Worm (Caenorhabditis elegans) whole organism, early embryonic: ENCODE data around the gene nprl-3.
A peak's percentile ranks its signal among the peaks of the same experiment; 100 is the strongest.

Experiments used
- B0310.2 ChIP-seq: sonication (generic microtip); optimal IDR thresholded peaks from 2 replicates; lab custom pipeline; 2016; ENCODE audit warnings: mild to moderate bottlenecking, missing genetic modification characterization, missing compliant biosample characterization
- F13C5.2 ChIP-seq: sonication (generic microtip); optimal IDR thresholded peaks from 2 replicates; lab custom pipeline; 2017; ENCODE audit warnings: mild to moderate bottlenecking, missing genetic modification characterization, inconsistent platforms, missing compliant biosample characterization
- aly-1 ChIP-seq: sonication (generic microtip); optimal IDR thresholded peaks from 2 replicates; lab custom pipeline; 2016; ENCODE audit warnings: missing genetic modification characterization, missing compliant biosample characterization
- ama-1 ChIP-seq: fragments of 150-350 bp; optimal IDR thresholded peaks from 2 replicates; lab custom pipeline; 2014
- ceh-13 ChIP-seq: fragments of 200-800 bp; sonication (Bioruptor generic); optimal IDR thresholded peaks from 2 replicates; lab custom pipeline; 2018; ENCODE audit warnings: mild to moderate bottlenecking, missing genetic modification characterization, missing compliant biosample characterization
- ceh-36 ChIP-seq: sonication (generic microtip); optimal IDR thresholded peaks from 2 replicates; lab custom pipeline; 2016; ENCODE audit warnings: missing genetic modification characterization, inconsistent platforms, missing compliant biosample characterization
- ets-7 ChIP-seq: sonication (generic microtip); optimal IDR thresholded peaks from 2 replicates; lab custom pipeline; 2016; ENCODE audit warnings: missing genotype, missing genetic modification characterization, missing compliant biosample characterization
- flt-1 ChIP-seq: fragments of 200-800 bp; sonication (Bioruptor generic); IDR thresholded peaks from 2 replicates; pipeline ENCODE4 v1.3.6; 2022; ENCODE audit warnings: missing genetic modification characterization, missing compliant biosample characterization
- hmbx-1 ChIP-seq: sonication (generic microtip); optimal IDR thresholded peaks from 2 replicates; lab custom pipeline; 2016; ENCODE audit warnings: mild to moderate bottlenecking, missing genetic modification characterization, missing compliant biosample characterization
- hmg-4 ChIP-seq: fragments of 200-800 bp; sonication (Bioruptor generic); optimal IDR thresholded peaks from 2 replicates; lab custom pipeline; 2018; ENCODE audit warnings: mild to moderate bottlenecking, missing genetic modification characterization, missing compliant biosample characterization
- hnd-1 ChIP-seq: sonication (generic microtip); optimal IDR thresholded peaks from 2 replicates; lab custom pipeline; 2016; ENCODE audit warnings: missing genetic modification characterization, missing compliant biosample characterization
- pes-1 ChIP-seq: fragments of 200-800 bp; sonication (Bioruptor generic); IDR thresholded peaks from 2 replicates; pipeline ENCODE4 v1.3.6; 2022; ENCODE audit warnings: missing genetic modification reagents, missing genetic modification characterization, missing compliant biosample characterization
- scrt-1 ChIP-seq: fragments of 200-800 bp; sonication (Bioruptor generic); IDR thresholded peaks from 2 replicates; pipeline ENCODE4 v1.3.6; 2022; ENCODE audit warnings: missing genetic modification characterization, missing compliant biosample characterization
- sea-1 ChIP-seq: fragments of 200-800 bp; sonication (Bioruptor generic); conservative IDR thresholded peaks from 2 replicates; pipeline ENCODE4 v1.3.6; 2022; ENCODE audit warnings: missing genetic modification characterization, missing compliant biosample characterization
- tbx-11 ChIP-seq: fragments of 200-800 bp; sonication (Bioruptor generic); IDR thresholded peaks from 2 replicates; pipeline ENCODE4 v1.3.6; 2022; ENCODE audit warnings: missing genetic modification characterization, missing compliant biosample characterization
- tbx-37 ChIP-seq: fragments of 200-800 bp; sonication (Bioruptor generic); conservative IDR thresholded peaks from 2 replicates; pipeline ENCODE4 v1.3.6; 2022; ENCODE audit warnings: missing genetic modification reagents, missing genetic modification characterization, missing compliant biosample characterization
- tra-4 ChIP-seq: sonication (generic microtip); optimal IDR thresholded peaks from 2 replicates; lab custom pipeline; 2017; ENCODE audit warnings: missing genetic modification characterization, missing compliant biosample characterization

The nprl-3 gene

DNA sequence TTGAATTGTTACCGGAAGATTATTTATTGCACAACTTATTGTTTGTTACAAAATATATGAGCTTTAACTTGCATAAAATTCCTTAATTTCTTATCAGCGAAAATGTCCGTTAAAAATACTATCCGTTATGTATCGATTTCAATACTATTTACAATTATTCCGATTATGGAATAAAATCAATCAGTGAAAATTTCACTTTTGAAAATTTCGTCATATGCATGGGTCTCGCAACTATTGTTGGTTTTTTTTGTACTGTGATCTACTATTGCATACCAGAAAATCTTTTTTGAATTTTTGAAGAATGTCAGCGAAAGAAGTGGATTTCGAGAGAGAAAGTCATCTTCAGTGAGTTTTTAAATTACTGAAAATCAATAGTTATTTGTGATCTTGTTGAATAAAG lies at the start of gene nprl-3:
Gene nprl-3 (plus strand): TSS at position 301 of the 400 bp plus-strand sequence.
- TF ChIP-seq hmg-4 (GFP tag; lab: Kevin White, UChicago) (no peak), pes-1 (no peak), tra-4 (no peak), flt-1 (no peak), ama-1 (lab: Kevin White, UChicago) (no peak), ets-7 (tag; lab: Kevin White, UChicago) (no peak), tbx-37 (GFP tag; lab: Robert Waterston, UW) (no peak), sea-1 (GFP tag; lab: Robert Waterston, UW) (no peak), hnd-1 (tag; lab: Kevin White, UChicago) (no peak), scrt-1 (GFP tag; lab: Robert Waterston, UW) (no peak), tbx-11 (GFP tag; lab: Robert Waterston, UW) (no peak), ceh-13 (GFP tag; lab: Kevin White, UChicago) (no peak), hmbx-1 (tag; lab: Kevin White, UChicago) (no peak), aly-1 (tag; lab: Kevin White, UChicago) (no peak), B0310.2 (tag; lab: Kevin White, UChicago) (no peak), ceh-36 (tag; lab: Kevin White, UChicago) (no peak), F13C5.2 (tag; lab: Kevin White, UChicago) (no peak)

DNA sequence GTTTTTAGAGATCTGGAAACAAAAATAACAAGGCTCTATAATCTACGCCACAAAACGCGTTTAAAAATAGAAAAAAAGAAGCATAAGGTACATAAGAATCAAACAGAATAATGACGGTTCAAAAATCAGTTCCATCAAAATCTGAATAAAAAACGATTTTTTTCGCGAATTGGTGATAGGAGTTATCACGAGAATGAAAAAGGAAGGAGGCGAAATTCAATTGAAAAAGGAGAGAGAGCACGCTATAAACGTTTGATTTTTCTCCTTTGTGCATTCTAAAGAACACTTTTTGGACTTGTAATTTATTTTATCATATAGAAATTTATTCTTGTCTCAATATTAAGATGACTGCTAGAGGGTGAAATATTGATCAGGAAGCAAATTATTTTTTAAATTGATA lies 45.9 kb upstream of the nprl-3 start:
- TF ChIP-seq B0310.2 (tag; lab: Kevin White, UChicago) (no peak), ceh-36 (tag; lab: Kevin White, UChicago) (no peak), tra-4 (no peak), ets-7 (tag; lab: Kevin White, UChicago) (no peak), hnd-1 (tag; lab: Kevin White, UChicago) (no peak), pes-1 (no peak), aly-1 (tag; lab: Kevin White, UChicago) (no peak), sea-1 (GFP tag; lab: Robert Waterston, UW) (no peak), scrt-1 (GFP tag; lab: Robert Waterston, UW) (no peak), tbx-11 (GFP tag; lab: Robert Waterston, UW) (no peak), hmg-4 (GFP tag; lab: Kevin White, UChicago) (no peak), ceh-13 (GFP tag; lab: Kevin White, UChicago) (no peak), hmbx-1 (tag; lab: Kevin White, UChicago) (no peak), flt-1 (no peak), tbx-37 (GFP tag; lab: Robert Waterston, UW) (no peak), F13C5.2 (tag; lab: Kevin White, UChicago) (no peak), ama-1 (lab: Kevin White, UChicago) (no peak)

DNA sequence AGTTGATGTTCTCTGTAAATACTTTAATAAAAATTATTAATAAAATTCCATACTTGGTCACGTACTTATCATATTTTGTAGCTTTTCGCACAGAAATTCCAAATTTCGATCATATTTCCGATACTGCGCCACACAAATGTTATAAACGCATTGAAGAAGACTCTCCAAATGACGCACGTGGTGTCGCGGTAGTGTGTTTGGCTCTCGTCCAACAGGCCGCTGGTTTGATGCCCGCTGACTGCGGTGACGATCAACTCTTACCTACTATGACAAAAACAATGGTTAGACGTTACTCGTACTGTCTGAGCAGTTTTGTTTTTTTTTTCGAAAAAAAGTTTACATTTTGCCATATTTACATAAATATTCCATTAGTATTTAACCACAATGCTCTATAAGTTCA lies 44.4 kb upstream of the nprl-3 start:
- no peak for TF ChIP-seq hmg-4 (GFP tag; lab: Kevin White, UChicago)
- peak; percentile 97 for TF ChIP-seq B0310.2 (tag; lab: Kevin White, UChicago)
- TF ChIP-seq pes-1: peak; percentile 97
- peak; percentile 99 for TF ChIP-seq flt-1
- TF ChIP-seq ama-1 (lab: Kevin White, UChicago): no peak
- TF ChIP-seq aly-1 (tag; lab: Kevin White, UChicago): peak; percentile 91
- TF ChIP-seq tbx-11 (GFP tag; lab: Robert Waterston, UW): peak; percentile 96
- TF ChIP-seq hnd-1 (tag; lab: Kevin White, UChicago): peak; percentile 93
- TF ChIP-seq hmbx-1 (tag; lab: Kevin White, UChicago): peak; percentile 92
- TF ChIP-seq ets-7 (tag; lab: Kevin White, UChicago): peak; percentile 81
- TF ChIP-seq ceh-13 (GFP tag; lab: Kevin White, UChicago): peak; percentile 97
- TF ChIP-seq scrt-1 (GFP tag; lab: Robert Waterston, UW): peak; percentile 96; the same call in 1 of the 2 replicates
- TF ChIP-seq tra-4: peak; percentile 91
- peak; percentile 95 for TF ChIP-seq tbx-37 (GFP tag; lab: Robert Waterston, UW)
- peak; percentile 97 for TF ChIP-seq ceh-36 (tag; lab: Kevin White, UChicago)
- TF ChIP-seq sea-1 (GFP tag; lab: Robert Waterston, UW): peak; percentile 95
- TF ChIP-seq F13C5.2 (tag; lab: Kevin White, UChicago): peak; percentile 98

DNA sequence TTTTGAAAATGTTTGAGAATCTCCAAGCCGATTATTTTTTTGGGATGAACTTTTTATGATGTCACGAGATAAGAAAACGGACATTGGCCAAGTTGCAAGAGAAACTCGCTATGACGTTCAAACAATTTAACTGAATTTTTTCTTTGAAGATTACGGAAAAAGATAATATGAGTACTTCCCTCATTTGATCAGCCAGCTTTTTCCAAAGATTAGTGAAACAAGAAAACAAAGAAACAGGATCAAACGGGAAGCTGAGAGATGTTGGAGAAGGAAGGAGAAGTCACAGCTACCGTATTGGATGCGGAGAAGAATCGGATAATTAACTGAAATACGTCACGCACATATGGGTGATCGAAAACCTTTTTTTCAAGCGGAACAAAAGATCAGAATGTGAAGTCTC lies 43.1 kb upstream of the nprl-3 start:
- TF ChIP-seq aly-1 (tag; lab: Kevin White, UChicago): no peak
- no peak for TF ChIP-seq B0310.2 (tag; lab: Kevin White, UChicago)
- no peak for TF ChIP-seq pes-1
- TF ChIP-seq hmg-4 (GFP tag; lab: Kevin White, UChicago): no peak
- no peak for TF ChIP-seq sea-1 (GFP tag; lab: Robert Waterston, UW)
- TF ChIP-seq tbx-11 (GFP tag; lab: Robert Waterston, UW): no peak
- no peak for TF ChIP-seq tbx-37 (GFP tag; lab: Robert Waterston, UW)
- no peak for TF ChIP-seq ceh-36 (tag; lab: Kevin White, UChicago)
- no peak for TF ChIP-seq ama-1 (lab: Kevin White, UChicago)
- no peak for TF ChIP-seq flt-1
- TF ChIP-seq ceh-13 (GFP tag; lab: Kevin White, UChicago): no peak
- TF ChIP-seq ets-7 (tag; lab: Kevin White, UChicago): no peak
- no peak for TF ChIP-seq scrt-1 (GFP tag; lab: Robert Waterston, UW)
- no peak for TF ChIP-seq hnd-1 (tag; lab: Kevin White, UChicago)
- no peak for TF ChIP-seq F13C5.2 (tag; lab: Kevin White, UChicago)
- TF ChIP-seq tra-4: no peak
- TF ChIP-seq hmbx-1 (tag; lab: Kevin White, UChicago): no peak

DNA sequence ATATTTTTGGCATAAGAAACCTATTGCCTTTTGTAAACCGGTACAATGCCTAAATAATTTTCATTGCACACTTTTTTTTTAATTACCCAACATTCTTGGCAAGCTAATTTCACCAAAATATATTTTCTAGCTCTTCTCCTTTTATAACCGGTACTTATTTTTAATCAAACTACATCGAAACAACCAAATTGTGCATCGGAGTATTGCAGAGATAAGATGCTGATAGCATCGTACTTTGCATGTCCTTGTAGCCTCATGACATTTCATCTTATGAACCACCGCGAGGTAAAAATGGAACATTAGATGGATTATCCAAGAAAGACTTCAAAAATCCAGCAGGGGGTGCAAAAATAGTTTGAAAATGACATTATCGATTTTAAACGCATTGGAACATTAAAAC lies 42.1 kb upstream of the nprl-3 start:
- TF ChIP-seq ceh-13 (GFP tag; lab: Kevin White, UChicago) (no peak), hmbx-1 (tag; lab: Kevin White, UChicago) (no peak), aly-1 (tag; lab: Kevin White, UChicago) (no peak), ceh-36 (tag; lab: Kevin White, UChicago) (no peak), tra-4 (no peak), tbx-37 (GFP tag; lab: Robert Waterston, UW) (no peak), tbx-11 (GFP tag; lab: Robert Waterston, UW) (no peak), B0310.2 (tag; lab: Kevin White, UChicago) (no peak), sea-1 (GFP tag; lab: Robert Waterston, UW) (no peak), ama-1 (lab: Kevin White, UChicago) (no peak), F13C5.2 (tag; lab: Kevin White, UChicago) (no peak), ets-7 (tag; lab: Kevin White, UChicago) (no peak), flt-1 (no peak), scrt-1 (GFP tag; lab: Robert Waterston, UW) (no peak), hmg-4 (GFP tag; lab: Kevin White, UChicago) (no peak), pes-1 (no peak), hnd-1 (tag; lab: Kevin White, UChicago) (no peak)

DNA sequence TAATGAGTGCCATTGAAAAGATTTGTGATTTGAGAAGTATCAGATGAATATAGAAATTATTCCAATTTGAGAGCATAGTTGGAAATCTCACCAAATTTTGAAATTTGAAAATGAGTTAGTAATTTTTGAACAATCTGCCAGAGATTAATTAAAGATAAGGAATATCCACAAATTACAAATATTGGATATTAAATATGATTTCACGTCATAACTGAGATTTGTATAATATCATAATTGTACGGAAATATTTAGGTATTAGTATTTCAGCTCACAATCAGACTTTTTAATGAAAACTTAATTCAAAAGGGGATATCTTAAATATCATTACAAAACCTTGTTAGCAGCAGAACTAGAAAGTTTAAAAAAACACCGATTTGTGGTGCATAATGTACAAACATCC lies 37.4 kb upstream of the nprl-3 start, which contains the start of gene K07H8.7:
Gene K07H8.7 (minus strand): TSS at position 101 of the 400 bp plus-strand sequence.
- TF ChIP-seq pes-1 (no peak), B0310.2 (tag; lab: Kevin White, UChicago) (no peak), tbx-11 (GFP tag; lab: Robert Waterston, UW) (no peak), tra-4 (no peak), F13C5.2 (tag; lab: Kevin White, UChicago) (no peak), sea-1 (GFP tag; lab: Robert Waterston, UW) (no peak), hmbx-1 (tag; lab: Kevin White, UChicago) (no peak), ceh-36 (tag; lab: Kevin White, UChicago) (no peak), ama-1 (lab: Kevin White, UChicago) (no peak), ceh-13 (GFP tag; lab: Kevin White, UChicago) (no peak), hmg-4 (GFP tag; lab: Kevin White, UChicago) (no peak), ets-7 (tag; lab: Kevin White, UChicago) (no peak), hnd-1 (tag; lab: Kevin White, UChicago) (no peak)
